Fruit fly (Drosophila melanogaster): Measurements from ENCODE around the gene CG10053.

DNA sequence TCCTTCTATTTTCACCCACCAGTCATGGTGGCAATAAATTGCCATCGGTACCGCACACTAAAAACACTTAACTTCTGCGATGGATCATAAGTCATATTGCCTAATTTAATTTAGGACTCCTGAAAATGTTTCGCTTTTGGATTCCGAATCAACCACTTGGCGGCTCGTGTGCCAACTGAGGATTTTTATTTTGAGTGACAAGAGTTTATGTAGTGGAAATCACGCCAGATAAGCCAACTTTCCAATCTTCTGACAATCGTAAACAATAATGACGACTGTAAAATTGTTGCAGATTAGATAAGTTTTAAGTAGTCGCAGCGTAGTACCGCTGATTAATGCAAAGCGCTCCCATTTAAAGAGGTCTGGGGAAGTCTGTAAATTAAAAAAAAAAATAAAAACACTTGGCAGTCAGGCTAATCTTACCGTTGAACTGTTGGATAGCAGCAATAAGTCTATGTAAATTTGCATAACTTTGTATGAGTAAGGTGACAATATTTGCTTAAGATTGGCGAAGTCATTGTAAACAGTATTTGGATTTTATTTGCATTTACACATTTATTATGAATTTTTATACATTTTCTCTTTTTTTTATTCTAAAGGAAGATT, 29.9 kb upstream of the CG10053 start, which contains the start of gene CG14606:
- TF ChIP-seq psq (optimal IDR thresholded peaks at IDR 0.05) (no peak), CG8478 (optimal IDR thresholded peaks at IDR 0.05) (no peak), Dll (optimal IDR thresholded peaks at IDR 0.05) (no peak), EcR (GFP tag; optimal IDR thresholded peaks at IDR 0.05) (no peak)
